Worm (Caenorhabditis elegans): ENCODE data around the gene F20A1.4.

The F20A1.4 gene

ce11 chrV:7046005-7046404 lies 24.3 kb upstream of the F20A1.4 start, which contains the start of gene F20A1.2:
TSS of gene F20A1.2 (plus strand) at chrV:7046305.
- no peak for TF ChIP-seq hmg-11 (tag; optimal IDR thresholded peaks at IDR 0.05)
- TF ChIP-seq ama-1 (optimal IDR thresholded peaks at IDR 0.05), result no peak
- TF ChIP-seq zag-1 (tag; optimal IDR thresholded peaks at IDR 0.05), result no peak
- TF ChIP-seq ceh-28 (tag; optimal IDR thresholded peaks at IDR 0.05), result no peak
- no peak for TF ChIP-seq fkh-10 (GFP tag; optimal IDR thresholded peaks at IDR 0.05)

ce11 chrV:7036475-7036874 lies 14.8 kb upstream of the F20A1.4 start, which contains the start of gene twk-11:
TSS of gene twk-11 (minus strand) at chrV:7036575.
- TF ChIP-seq nhr-67 (tag; optimal IDR thresholded peaks at IDR 0.05) (no peak), nfya-1 (tag; optimal IDR thresholded peaks at IDR 0.05; ENCODE audit: insufficient read depth) (no peak), nhr-237 (tag; optimal IDR thresholded peaks at IDR 0.05) (no peak), zag-1 (tag; optimal IDR thresholded peaks at IDR 0.05) (no peak), ztf-4 (tag; optimal IDR thresholded peaks at IDR 0.05) (no peak), ceh-9 (tag; optimal IDR thresholded peaks at IDR 0.05) (no peak), ceh-28 (tag; optimal IDR thresholded peaks at IDR 0.05) (no peak), ztf-11 (tag; optimal IDR thresholded peaks at IDR 0.05) (no peak), mdl-1 (tag; optimal IDR thresholded peaks at IDR 0.05) (no peak)

- TF ChIP-seq elt-3 (tag; optimal IDR thresholded peaks at IDR 0.05), result no peak
- no peak for TF ChIP-seq aly-2 (tag; optimal IDR thresholded peaks at IDR 0.05)
Measured at ce11 chrV:7027055-7027454, 5.4 kb upstream of the F20A1.4 start, which contains the start of gene F20A1.6. TSS of gene F20A1.6 (minus strand) at chrV:7027155.

ce11 chrV:7022981-7023380 lies 1.3 kb upstream of the F20A1.4 start:
- TF ChIP-seq fos-1 (tag; optimal IDR thresholded peaks at IDR 0.05) (no peak), pqm-1 (tag; optimal IDR thresholded peaks at IDR 0.05) (no peak)

ce11 chrV:7017059-7017458 lies 4.6 kb downstream of the F20A1.4 start, which contains the start of gene srsx-32:
TSS of gene srsx-32 (plus strand) at chrV:7017359.
- no peak for TF ChIP-seq ztf-11 (tag; optimal IDR thresholded peaks at IDR 0.05)
- TF ChIP-seq egl-5 (tag; optimal IDR thresholded peaks at IDR 0.05), result no peak
- no peak for TF ChIP-seq ceh-16 (tag; optimal IDR thresholded peaks at IDR 0.05)
- no peak for TF ChIP-seq daf-12 (tag; optimal IDR thresholded peaks at IDR 0.05)
- TF ChIP-seq pha-4 (tag; optimal IDR thresholded peaks at IDR 0.05), result no peak
- TF ChIP-seq nfya-1 (tag; optimal IDR thresholded peaks at IDR 0.05; ENCODE audit: insufficient read depth), result no peak
- TF ChIP-seq nhr-28 (tag; optimal IDR thresholded peaks at IDR 0.05), result no peak
- no peak for TF ChIP-seq unc-39 (tag; optimal IDR thresholded peaks at IDR 0.05)
- TF ChIP-seq lin-39 (tag; optimal IDR thresholded peaks at IDR 0.05), result no peak
- TF ChIP-seq skn-1 (tag; optimal IDR thresholded peaks at IDR 0.05), result no peak
- TF ChIP-seq sea-2 (GFP tag; optimal IDR thresholded peaks at IDR 0.05), result no peak
- no peak for TF ChIP-seq nhr-237 (tag; optimal IDR thresholded peaks at IDR 0.05)
- TF ChIP-seq fos-1 (tag; optimal IDR thresholded peaks at IDR 0.05), result no peak

ce11 chrV:7015872-7016271 lies 5.8 kb downstream of the F20A1.4 start, which contains the start of gene C33G8.13:
TSS of gene C33G8.13 (minus strand) at chrV:7015972.
- TF ChIP-seq ceh-82 (tag; optimal IDR thresholded peaks at IDR 0.05) (no peak), nhr-12 (tag; optimal IDR thresholded peaks at IDR 0.05) (no peak), nhr-23 (tag; optimal IDR thresholded peaks at IDR 0.05) (no peak), ceh-16 (tag; optimal IDR thresholded peaks at IDR 0.05) (no peak), ama-1 (optimal IDR thresholded peaks at IDR 0.05) (no peak), nhr-43 (tag; optimal IDR thresholded peaks at IDR 0.05; ENCODE audit: poor library complexity, severe bottlenecking) (no peak)

- TF ChIP-seq ceh-82 (tag; optimal IDR thresholded peaks at IDR 0.05) (no peak), pqm-1 (tag; optimal IDR thresholded peaks at IDR 0.05) (no peak), mdl-1 (tag; optimal IDR thresholded peaks at IDR 0.05) (no peak), tbx-2 (tag; optimal IDR thresholded peaks at IDR 0.05) (no peak), sea-2 (GFP tag; optimal IDR thresholded peaks at IDR 0.05) (no peak), lin-15B (tag; optimal IDR thresholded peaks at IDR 0.05) (no peak), nhr-25 (tag; optimal IDR thresholded peaks at IDR 0.05) (no peak), pha-4 (tag; optimal IDR thresholded peaks at IDR 0.05) (no peak), nhr-43 (tag; optimal IDR thresholded peaks at IDR 0.05; ENCODE audit: poor library complexity, severe bottlenecking) (no peak), aly-2 (tag; optimal IDR thresholded peaks at IDR 0.05) (no peak)
Measured at ce11 chrV:7012617-7013016, 9.1 kb downstream of the F20A1.4 start, which contains the start of gene srw-127. TSS of gene srw-127 (plus strand) at chrV:7012917.

Measured in whole organism, L3 larva.